Worm (Caenorhabditis elegans): ENCODE measurements around the gene ZK632.10.

Gene ZK632.10

ce11 chrIII:9826005-9826404, 1.5 kb downstream of the ZK632.10 start (continued):
- TF ChIP-seq ets-4 (GFP tag; optimal IDR thresholded peaks at IDR 0.05) (no peak), dpff-1 (tag; optimal IDR thresholded peaks at IDR 0.05) (no peak), bed-2 (GFP tag; IDR thresholded peaks at IDR 0.05) (no peak), pbrm-1 (GFP tag; IDR thresholded peaks at IDR 0.05) (0 out of 2 replicates have a peak, but pooled peaks have one; percentile 48), F52B5.7 (tag; optimal IDR thresholded peaks at IDR 0.05) (no peak), hlh-12 (tag; optimal IDR thresholded peaks at IDR 0.05) (no peak), ztf-18 (tag; optimal IDR thresholded peaks at IDR 0.05) (no peak), nhr-27 (tag; optimal IDR thresholded peaks at IDR 0.05) (no peak), ztf-25 (GFP tag; IDR thresholded peaks at IDR 0.05) (no peak), snpc-3.4 (tag; optimal IDR thresholded peaks at IDR 0.05) (no peak), F10E7.11 (tag; optimal IDR thresholded peaks at IDR 0.05) (no peak), madf-6 (GFP tag; IDR thresholded peaks at IDR 0.05) (0 out of 2 replicates have a peak, but pooled peaks have one; percentile 8), zfh-2 (GFP tag; conservative IDR thresholded peaks at IDR 0.05) (no peak), T26A5.8 (tag; optimal IDR thresholded peaks at IDR 0.05) (no peak), repo-1 (tag; optimal IDR thresholded peaks at IDR 0.05) (peak; percentile 40), tbx-9 (tag; optimal IDR thresholded peaks at IDR 0.05; ENCODE audit: borderline replicate concordance) (no peak), attf-3 (GFP tag; conservative IDR thresholded peaks at IDR 0.05) (no peak), cebp-2 (GFP tag; IDR thresholded peaks at IDR 0.05) (no peak), akir-1 (GFP tag; optimal IDR thresholded peaks at IDR 0.05) (no peak), B0336.3 (GFP tag; IDR thresholded peaks at IDR 0.05) (no peak), T07F8.4 (tag; optimal IDR thresholded peaks at IDR 0.05) (no peak), ccch-3 (GFP tag; optimal IDR thresholded peaks at IDR 0.05) (no peak), madf-8 (GFP tag; conservative IDR thresholded peaks at IDR 0.05) (no peak), F57C9.4 (tag; optimal IDR thresholded peaks at IDR 0.05) (no peak), dpl-1 (GFP tag; optimal IDR thresholded peaks at IDR 0.05) (no peak), pha-4 (tag; optimal IDR thresholded peaks at IDR 0.05) (no peak), lin-40 (tag; optimal IDR thresholded peaks at IDR 0.05) (peak; percentile 39), mcd-1 (GFP tag; IDR thresholded peaks at IDR 0.05) (0 out of 2 replicates have a peak, but pooled peaks have one; percentile 61), egl-18 (GFP tag; IDR thresholded peaks at IDR 0.05) (no peak), die-1 (tag; optimal IDR thresholded peaks at IDR 0.05) (no peak), lin-35 (GFP tag; optimal IDR thresholded peaks at IDR 0.05) (peak in 1 of 3 experiments; percentile 44), tbp1 (GFP tag; optimal IDR thresholded peaks at IDR 0.05) (peak; percentile 56), rec-8 (tag; optimal IDR thresholded peaks at IDR 0.05) (no peak), K11D2.4 (GFP tag; IDR thresholded peaks at IDR 0.05) (peak; percentile 67; the same call in 1 of the 2 replicates), D2030.7 (GFP tag; IDR thresholded peaks at IDR 0.05) (no peak), nhr-179 (tag; optimal IDR thresholded peaks at IDR 0.05) (no peak), mes-4 (tag; optimal IDR thresholded peaks at IDR 0.05) (no peak), F33H1.4 (GFP tag; IDR thresholded peaks at IDR 0.05) (no peak), Y67H2A.10 (GFP tag; conservative IDR thresholded peaks at IDR 0.05) (no peak), C17E4.6 (GFP tag; IDR thresholded peaks at IDR 0.05) (no peak), rpc-1 (optimal IDR thresholded peaks at IDR 0.05) (no peak), rpc-1 (tag; optimal IDR thresholded peaks at IDR 0.05) (no peak), ceh-100 (GFP tag; IDR thresholded peaks at IDR 0.05) (no peak), hsf-1 (GFP tag; IDR thresholded peaks at IDR 0.05) (no peak), unc-62 (GFP tag; optimal IDR thresholded peaks at IDR 0.05) (no peak), efl-1 (GFP tag; optimal IDR thresholded peaks at IDR 0.05) (no peak), ceh-40 (GFP tag; IDR thresholded peaks at IDR 0.05) (no peak), atf-7 (tag; optimal IDR thresholded peaks at IDR 0.05) (peak; percentile 52), attf-6 (GFP tag; IDR thresholded peaks at IDR 0.05) (no peak), Y79H2A.3 (GFP tag; conservative IDR thresholded peaks at IDR 0.05) (no peak), lin-26 (GFP tag; IDR thresholded peaks at IDR 0.05) (no peak)

Measured in whole organism, young adult.